Fruit fly (Drosophila melanogaster) whole organism, prepupa: ENCODE results near the gene wts.

Experiments used
- Blimp-1 ChIP-seq: fragments of 200-800 bp; sonication (Bioruptor generic); optimal IDR thresholded peaks from 3 replicates; lab custom pipeline; 2017; ENCODE audit warnings: missing biosample characterization, missing genetic modification characterization, mild to moderate bottlenecking, moderate library complexity, missing genetic modification reagents
- CG10631 ChIP-seq: fragments of 200-800 bp; sonication (Bioruptor generic); optimal IDR thresholded peaks from 2 replicates; lab custom pipeline; 2016; ENCODE audit warnings: missing biosample characterization, missing genetic modification characterization
- CG10669 ChIP-seq: fragments of 200-800 bp; sonication (Bioruptor generic); optimal IDR thresholded peaks from 3 replicates; lab custom pipeline; 2018; ENCODE audit warnings: missing biosample characterization, mild to moderate bottlenecking, missing genetic modification characterization, moderate library complexity
- CG11294 ChIP-seq: fragments of 200-800 bp; sonication (Bioruptor generic); IDR thresholded peaks from 2 replicates; pipeline ENCODE4 v1.3.6; 2022; ENCODE audit warnings: missing biosample characterization, missing genetic modification characterization
- CG11762 ChIP-seq: fragments of 200-800 bp; sonication (Bioruptor generic); optimal IDR thresholded peaks from 3 replicates; lab custom pipeline; 2016; ENCODE audit warnings: missing biosample characterization, missing genetic modification characterization; ENCODE audit not compliant: insufficient read depth
- CG11902 ChIP-seq: fragments of 200-800 bp; sonication (Bioruptor generic); optimal IDR thresholded peaks from 3 replicates; lab custom pipeline; 2016; ENCODE audit warnings: missing biosample characterization, missing genetic modification characterization
- CG1621 ChIP-seq: fragments of 200-800 bp; sonication (Bioruptor generic); optimal IDR thresholded peaks from 3 replicates; lab custom pipeline; 2018; ENCODE audit warnings: missing biosample characterization, mild to moderate bottlenecking, missing genetic modification characterization
- CG16779 ChIP-seq: fragments of 200-800 bp; sonication (Bioruptor generic); optimal IDR thresholded peaks from 3 replicates; lab custom pipeline; 2017; ENCODE audit warnings: missing biosample characterization, mild to moderate bottlenecking, missing genetic modification characterization
- CG3032 ChIP-seq: fragments of 200-800 bp; optimal IDR thresholded peaks from 2 replicates; lab custom pipeline; 2019; ENCODE audit warnings: missing biosample characterization, mild to moderate bottlenecking, missing genetic modification characterization, moderate library complexity
- CG31627 ChIP-seq: fragments of 200-800 bp; sonication (Bioruptor generic); optimal IDR thresholded peaks from 3 replicates; lab custom pipeline; 2016; ENCODE audit warnings: missing biosample characterization, missing genetic modification characterization
- CG32006 ChIP-seq: fragments of 200-800 bp; sonication (Bioruptor generic); optimal IDR thresholded peaks from 3 replicates; lab custom pipeline; 2017; ENCODE audit warnings: missing biosample characterization, mild to moderate bottlenecking, missing genetic modification characterization
- CG3919 ChIP-seq: fragments of 200-800 bp; sonication (Bioruptor generic); optimal IDR thresholded peaks from 3 replicates; lab custom pipeline; 2016; ENCODE audit warnings: missing biosample characterization, missing genetic modification characterization
- CG4318 ChIP-seq: fragments of 200-800 bp; sonication (Bioruptor generic); optimal IDR thresholded peaks from 3 replicates; lab custom pipeline; 2017; ENCODE audit warnings: missing biosample characterization, mild to moderate bottlenecking, missing genetic modification characterization
- CG6276 ChIP-seq: fragments of 200-800 bp; sonication (Bioruptor generic); optimal IDR thresholded peaks from 2 replicates; lab custom pipeline; 2017; ENCODE audit warnings: missing biosample characterization, mild to moderate bottlenecking, missing genetic modification characterization
- CG6792 ChIP-seq: fragments of 200-800 bp; sonication (Bioruptor generic); optimal IDR thresholded peaks from 3 replicates; lab custom pipeline; 2016; ENCODE audit warnings: missing biosample characterization, missing genetic modification characterization
- CG6808 ChIP-seq: fragments of 200-800 bp; sonication (Bioruptor generic); optimal IDR thresholded peaks from 3 replicates; lab custom pipeline; 2017; ENCODE audit warnings: missing biosample characterization, missing genetic modification characterization, mild to moderate bottlenecking, moderate library complexity, missing genetic modification reagents
- CG6854 ChIP-seq: fragments of 200-800 bp; sonication (Bioruptor generic); optimal IDR thresholded peaks from 2 replicates; lab custom pipeline; 2017; ENCODE audit warnings: missing biosample characterization, mild to moderate bottlenecking, missing genetic modification characterization
- CG8119 ChIP-seq: fragments of 200-800 bp; sonication (Bioruptor generic); IDR thresholded peaks from 3 replicates; pipeline ENCODE4 v1.3.6; 2022; ENCODE audit warnings: missing biosample characterization, missing genetic modification characterization
- CG8319 ChIP-seq: fragments of 200-800 bp; sonication (Bioruptor generic); optimal IDR thresholded peaks from 3 replicates; lab custom pipeline; 2016; ENCODE audit warnings: missing biosample characterization, missing genetic modification characterization
- CG8632 ChIP-seq: fragments of 200-800 bp; sonication (Bioruptor generic); optimal IDR thresholded peaks from 3 replicates; lab custom pipeline; 2016; ENCODE audit warnings: missing biosample characterization, missing genetic modification characterization
- Eip75B ChIP-seq: fragments of 200-800 bp; sonication (Bioruptor generic); optimal IDR thresholded peaks from 3 replicates; lab custom pipeline; 2016; ENCODE audit warnings: missing biosample characterization, missing genetic modification characterization
- Eip78C ChIP-seq: fragments of 200-800 bp; sonication (Bioruptor generic); peaks from one replicate; lab custom pipeline; 2016; ENCODE audit warnings: missing biosample characterization, missing genetic modification characterization
- Eip93F ChIP-seq: fragments of 200-800 bp; sonication (Bioruptor generic); optimal IDR thresholded peaks from 2 replicates; lab custom pipeline; 2016; ENCODE audit warnings: missing biosample characterization, mild to moderate bottlenecking, missing genetic modification characterization
- Ets21C ChIP-seq: fragments of 200-800 bp; sonication (Bioruptor generic); optimal IDR thresholded peaks from 3 replicates; lab custom pipeline; 2016; ENCODE audit warnings: missing biosample characterization, missing genetic modification characterization
- Gug ChIP-seq: fragments of 200-800 bp; sonication (Bioruptor generic); IDR thresholded peaks from 2 replicates; pipeline ENCODE4 v1.3.6; 2022; ENCODE audit warnings: missing biosample characterization, missing genetic modification characterization
- Hr38 ChIP-seq: sonication (Bioruptor generic); optimal IDR thresholded peaks from 2 replicates; lab custom pipeline; 2016; ENCODE audit warnings: missing biosample characterization, missing genetic modification characterization
- Hr39 ChIP-seq: fragments of 200-800 bp; sonication (Bioruptor generic); optimal IDR thresholded peaks from 2 replicates; lab custom pipeline; 2016; ENCODE audit warnings: missing biosample characterization, missing genetic modification characterization
- Hr4 ChIP-seq: fragments of 200-800 bp; sonication (Bioruptor generic); optimal IDR thresholded peaks from 3 replicates; lab custom pipeline; 2016; ENCODE audit warnings: missing biosample characterization, missing genetic modification characterization
- Lpt ChIP-seq: fragments of 200-800 bp; sonication (Bioruptor generic); optimal IDR thresholded peaks from 3 replicates; lab custom pipeline; 2016; ENCODE audit warnings: missing biosample characterization, missing genetic modification characterization
- Met ChIP-seq: fragments of 200-800 bp; sonication (Bioruptor generic); optimal IDR thresholded peaks from 3 replicates; lab custom pipeline; 2016; ENCODE audit warnings: missing biosample characterization, missing genetic modification characterization
- OdsH ChIP-seq: fragments of 200-800 bp; sonication (Bioruptor generic); optimal IDR thresholded peaks from 3 replicates; lab custom pipeline; 2016; ENCODE audit warnings: missing biosample characterization, missing genetic modification characterization
- Smox ChIP-seq: fragments of 200-800 bp; sonication (Bioruptor generic); optimal IDR thresholded peaks from 3 replicates; lab custom pipeline; 2016; ENCODE audit warnings: missing biosample characterization, missing genetic modification characterization
- achi ChIP-seq: fragments of 200-800 bp; sonication (Bioruptor generic); optimal IDR thresholded peaks from 3 replicates; lab custom pipeline; 2016; ENCODE audit warnings: missing biosample characterization, missing genetic modification characterization
- cyc ChIP-seq: fragments of 200-800 bp; sonication (Bioruptor generic); optimal IDR thresholded peaks from 3 replicates; lab custom pipeline; 2016; ENCODE audit warnings: missing biosample characterization, missing genetic modification characterization
- dac ChIP-seq: fragments of 200-800 bp; sonication (Bioruptor generic); optimal IDR thresholded peaks from 2 replicates; lab custom pipeline; 2017; ENCODE audit warnings: missing biosample characterization, mild to moderate bottlenecking, missing genetic modification characterization
- dsx ChIP-seq: fragments of 200-800 bp; optimal IDR thresholded peaks from 3 replicates; lab custom pipeline; 2019; ENCODE audit warnings: missing biosample characterization, mild to moderate bottlenecking, missing genetic modification characterization, moderate library complexity; ENCODE audit not compliant: poor library complexity, severe bottlenecking
- eg ChIP-seq: fragments of 200-800 bp; sonication (Bioruptor generic); IDR thresholded peaks from 3 replicates; pipeline ENCODE4 v1.3.6; 2022; ENCODE audit warnings: missing biosample characterization, missing genetic modification characterization
- esn ChIP-seq: fragments of 200-800 bp; sonication (Bioruptor generic); optimal IDR thresholded peaks from 2 replicates; lab custom pipeline; 2016; ENCODE audit warnings: missing biosample characterization, mild to moderate bottlenecking, missing genetic modification characterization, moderate library complexity
- fd59A ChIP-seq: fragments of 200-800 bp; sonication (Bioruptor generic); optimal IDR thresholded peaks from 2 replicates; lab custom pipeline; 2017; ENCODE audit warnings: missing biosample characterization, mild to moderate bottlenecking, missing genetic modification characterization, missing genetic modification reagents
- fd85E ChIP-seq: fragments of 200-800 bp; sonication (Bioruptor generic); optimal IDR thresholded peaks from 3 replicates; lab custom pipeline; 2016; ENCODE audit warnings: missing biosample characterization, missing genetic modification characterization
- net ChIP-seq: fragments of 200-800 bp; sonication (Bioruptor generic); optimal IDR thresholded peaks from 3 replicates; lab custom pipeline; 2016; ENCODE audit warnings: missing biosample characterization, missing genetic modification characterization
- pdm3 ChIP-seq: fragments of 200-800 bp; sonication (Bioruptor generic); optimal IDR thresholded peaks from 3 replicates; lab custom pipeline; 2016; ENCODE audit warnings: missing biosample characterization, missing genetic modification characterization
- spab ChIP-seq: fragments of 200-800 bp; sonication (Bioruptor generic); optimal IDR thresholded peaks from 2 replicates; lab custom pipeline; 2017; ENCODE audit warnings: missing biosample characterization, mild to moderate bottlenecking, missing genetic modification characterization, missing genetic modification reagents
- ss ChIP-seq, 2 experiments: fragments of 200-800 bp; sonication (Bioruptor generic); optimal IDR thresholded peaks; 2 replicates in 1 of 2; 3 replicates in 1 of 2; lab custom pipeline; 2017 to 2018; ENCODE audit warnings: mild to moderate bottlenecking in 2 of 2, missing biosample characterization in 2 of 2, missing genetic modification characterization in 2 of 2, moderate library complexity in 1 of 2
- svp ChIP-seq: fragments of 200-800 bp; sonication (Bioruptor generic); peaks from one replicate; lab custom pipeline; 2016; ENCODE audit warnings: missing biosample characterization, missing genetic modification characterization
- topi ChIP-seq: fragments of 200-800 bp; sonication (Bioruptor generic); optimal IDR thresholded peaks from 3 replicates; lab custom pipeline; 2016; ENCODE audit warnings: missing biosample characterization, missing genetic modification characterization
- vri ChIP-seq: fragments of 200-800 bp; sonication (Bioruptor generic); optimal IDR thresholded peaks from 3 replicates; lab custom pipeline; 2016; ENCODE audit warnings: missing biosample characterization, mild to moderate bottlenecking, missing genetic modification characterization

Gene wts

DNA sequence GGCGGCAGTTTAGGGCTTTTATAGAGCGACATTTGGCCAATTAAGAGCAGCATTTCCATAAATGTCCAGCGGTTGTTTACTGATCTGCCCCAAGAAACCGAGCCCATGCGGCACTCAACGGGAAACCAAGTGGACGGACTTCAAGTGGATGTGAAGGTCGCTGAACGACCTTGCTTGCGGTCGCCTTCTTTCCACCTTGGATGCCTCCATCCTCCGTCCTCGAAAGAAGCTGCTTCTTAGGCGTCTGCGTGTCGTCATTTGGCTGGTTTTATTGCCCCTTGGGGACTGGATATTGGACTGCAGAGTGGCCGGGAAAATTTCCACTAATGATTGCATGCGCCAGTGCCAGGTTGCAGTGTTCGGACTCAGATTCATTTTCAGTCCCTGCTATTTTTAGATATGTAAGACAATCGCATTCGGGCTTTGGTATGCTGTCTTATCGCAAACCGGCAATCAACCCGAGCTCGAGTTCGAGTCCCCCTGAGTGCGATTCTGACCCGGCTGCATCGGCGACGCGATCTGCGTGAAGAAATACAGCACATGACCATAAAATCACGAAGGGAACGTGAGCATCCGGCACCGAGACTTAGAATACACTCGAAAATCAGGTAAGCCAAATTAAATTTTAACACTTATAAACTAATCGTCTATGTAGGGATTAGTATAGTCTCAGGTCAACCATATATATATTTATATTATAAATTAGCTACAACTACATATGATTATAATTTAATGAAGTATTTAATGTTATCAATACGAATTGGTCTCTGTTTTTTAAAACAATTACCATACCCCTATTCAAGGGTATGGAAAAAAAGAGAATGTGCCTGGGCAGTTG, 36.4 kb upstream of the wts start (continued):
- TF ChIP-seq fd85E (GFP tag; lab: Kevin White, UChicago) (no peak), Hr38 (GFP tag; lab: Kevin White, UChicago) (no peak), topi (GFP tag; lab: Kevin White, UChicago) (peak; percentile 40), fd59A (GFP tag; lab: Kevin White, UChicago) (peak; percentile 77), pdm3 (GFP tag; lab: Kevin White, UChicago) (no peak), eg (GFP tag; lab: Robert Waterston, UW) (no peak), Eip78C (GFP tag; lab: Kevin White, UChicago) (peak; percentile 86), CG8119 (GFP tag; lab: Robert Waterston, UW) (0 out of 3 replicates have a peak, but pooled peaks have one; percentile 33), CG3919 (GFP tag; lab: Kevin White, UChicago) (peak; percentile 60), OdsH (GFP tag; lab: Kevin White, UChicago) (peak; percentile 65), CG1621 (tag; lab: Kevin White, UChicago) (peak; percentile 56), Hr39 (GFP tag; lab: Kevin White, UChicago) (no peak), Met (GFP tag; lab: Kevin White, UChicago) (peak; percentile 49), Blimp-1 (peak; percentile 19)
- TF ChIP-seq, all 60 proteins: peak for 39

DNA sequence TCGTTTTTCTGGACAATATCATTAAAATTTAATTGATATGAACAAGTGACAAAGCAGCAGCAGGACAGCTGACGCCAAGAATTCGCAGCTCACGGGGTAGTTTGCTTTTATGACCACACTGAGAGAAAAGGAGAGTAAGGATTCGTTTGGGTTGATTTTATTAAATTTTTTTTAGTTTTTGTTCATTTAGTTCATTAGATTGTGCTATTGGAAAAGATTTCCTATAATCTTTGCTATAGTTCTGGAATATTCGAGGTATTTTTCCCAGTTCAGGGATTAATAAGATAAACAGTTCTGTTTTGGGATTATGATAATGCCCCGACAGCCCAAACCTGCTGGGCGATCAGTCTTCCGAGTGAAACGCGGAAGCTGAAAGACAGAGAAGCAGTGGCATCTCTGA, 35.8 kb upstream of the wts start:
- TF ChIP-seq svp (GFP tag; lab: Kevin White, UChicago): peak; percentile 88
- TF ChIP-seq Eip75B (GFP tag; lab: Kevin White, UChicago): peak; percentile 61
- peak; percentile 85 for TF ChIP-seq topi (GFP tag; lab: Kevin White, UChicago)
- TF ChIP-seq CG10669 (GFP tag; lab: Kevin White, UChicago): peak; percentile 85
- TF ChIP-seq CG3032 (tag; lab: Kevin White, UChicago): peak; percentile 79
- TF ChIP-seq CG6808 (GFP tag; lab: Kevin White, UChicago): peak; percentile 76
- TF ChIP-seq dac: no peak
- peak; percentile 63 for TF ChIP-seq achi
- TF ChIP-seq CG4318 (GFP tag; lab: Kevin White, UChicago): no peak
- TF ChIP-seq Ets21C (GFP tag; lab: Kevin White, UChicago): peak; percentile 49
- TF ChIP-seq CG32006 (GFP tag; lab: Kevin White, UChicago): peak; percentile 45
- TF ChIP-seq CG8632: peak; percentile 68
- 0 out of 3 replicates have a peak, but pooled peaks have one; percentile 17 for TF ChIP-seq eg (GFP tag; lab: Robert Waterston, UW)
- peak; percentile 79 for TF ChIP-seq esn (GFP tag; lab: Kevin White, UChicago)
- no peak for TF ChIP-seq Eip93F (GFP tag; lab: Kevin White, UChicago)
- peak; percentile 23 to 69 for TF ChIP-seq ss (GFP tag; optimal IDR thresholded peaks at IDR 0.05; lab: Kevin White, UChicago)
- TF ChIP-seq spab: peak; percentile 76
- TF ChIP-seq Smox: peak; percentile 72
- peak; percentile 81 for TF ChIP-seq fd59A (GFP tag; lab: Kevin White, UChicago)
- TF ChIP-seq CG16779: no peak
- TF ChIP-seq Eip78C (GFP tag; lab: Kevin White, UChicago): peak; percentile 95
- TF ChIP-seq CG31627 (GFP tag; lab: Kevin White, UChicago): peak; percentile 82
- no peak for TF ChIP-seq fd85E (GFP tag; lab: Kevin White, UChicago)
- TF ChIP-seq CG6792 (GFP tag; lab: Kevin White, UChicago): peak; percentile 55
- TF ChIP-seq CG8319 (GFP tag; lab: Kevin White, UChicago): peak; percentile 29
- TF ChIP-seq cyc (GFP tag; lab: Kevin White, UChicago): peak; percentile 76
- peak; percentile 63 for TF ChIP-seq net (GFP tag; lab: Kevin White, UChicago)
- TF ChIP-seq vri (GFP tag; lab: Kevin White, UChicago): peak; percentile 18
- peak; percentile 46 for TF ChIP-seq CG11902 (GFP tag; lab: Kevin White, UChicago)
- no peak for TF ChIP-seq CG6854 (GFP tag; lab: Kevin White, UChicago)
- no peak for TF ChIP-seq Blimp-1
- TF ChIP-seq Lpt (GFP tag; lab: Kevin White, UChicago): peak; percentile 43
- peak; percentile 81 for TF ChIP-seq Met (GFP tag; lab: Kevin White, UChicago)
- peak; percentile 68 for TF ChIP-seq CG10631 (GFP tag; lab: Kevin White, UChicago)
- TF ChIP-seq Gug (GFP tag; lab: Robert Waterston, UW): no peak
- TF ChIP-seq CG11294 (GFP tag; lab: Robert Waterston, UW): no peak
- peak; percentile 78 for TF ChIP-seq dsx
- no peak for TF ChIP-seq CG6276
- peak; percentile 16 for TF ChIP-seq Hr4 (GFP tag; lab: Kevin White, UChicago)
- TF ChIP-seq CG11762 (GFP tag; lab: Kevin White, UChicago): peak; percentile 50
